Worm (Caenorhabditis elegans): Measurements from ENCODE around the gene folt-2.

ce11 chrV:2863033-2863432 is 12.4 kb downstream of the folt-2 start, which contains the start of gene srh-272:
- no peak for TF ChIP-seq K11D2.4 (GFP tag; IDR thresholded peaks at IDR 0.05)
- no peak for TF ChIP-seq rec-8 (tag; optimal IDR thresholded peaks at IDR 0.05)
- no peak for TF ChIP-seq lin-54 (GFP tag; optimal IDR thresholded peaks at IDR 0.05)
- no peak for TF ChIP-seq ztf-22 (GFP tag; optimal IDR thresholded peaks at IDR 0.05)
- no peak for TF ChIP-seq dpl-1 (GFP tag; optimal IDR thresholded peaks at IDR 0.05)
- no peak for TF ChIP-seq T26A5.8 (tag; optimal IDR thresholded peaks at IDR 0.05)
- no peak for TF ChIP-seq ZK185.1 (tag; optimal IDR thresholded peaks at IDR 0.05; ENCODE audit: poor library complexity, severe bottlenecking)
- no peak for TF ChIP-seq fkh-3 (tag; optimal IDR thresholded peaks at IDR 0.05)
- no peak for TF ChIP-seq him-1 (tag; optimal IDR thresholded peaks at IDR 0.05)
- TF ChIP-seq nhr-80 (tag; optimal IDR thresholded peaks at IDR 0.05) = no peak
- TF ChIP-seq unc-62 (GFP tag; optimal IDR thresholded peaks at IDR 0.05) = no peak

Data from whole organism, young adult.